Worm (Caenorhabditis elegans): ENCODE measurements around the gene swt-3.
"Not testable (repeated sequence)": the region's sequence is repeated elsewhere in the genome, so short reads cannot be mapped to it uniquely, and the experiment has no call there.

Gene swt-3

DNA sequence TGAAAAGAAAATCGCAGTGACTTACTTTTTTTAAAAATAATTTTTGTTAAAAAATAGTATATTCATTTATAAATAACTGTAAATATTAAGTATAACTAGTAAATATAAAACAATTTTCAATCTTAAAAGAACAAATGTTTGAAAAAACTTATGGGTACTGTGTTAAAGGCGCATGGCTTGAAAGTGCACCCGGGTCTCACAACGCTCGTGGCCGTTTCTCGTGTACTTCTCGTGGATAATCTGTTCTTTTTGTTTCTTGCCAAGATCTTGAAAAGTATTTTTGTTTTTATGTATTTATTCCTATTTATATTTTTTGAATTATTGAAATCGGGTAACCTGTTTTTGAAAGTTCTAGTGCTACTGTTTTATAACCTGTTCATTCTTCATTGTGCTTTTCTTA is 14.4 kb downstream of the swt-3 start:
- TF ChIP-seq pes-1 (GFP tag; IDR thresholded peaks at IDR 0.05) (no peak), ets-7 (tag; optimal IDR thresholded peaks at IDR 0.05) (no peak), ceh-13 (GFP tag; optimal IDR thresholded peaks at IDR 0.05) (no peak), tbx-37 (GFP tag; conservative IDR thresholded peaks at IDR 0.05) (no peak), hmbx-1 (tag; optimal IDR thresholded peaks at IDR 0.05) (no peak), ceh-36 (tag; optimal IDR thresholded peaks at IDR 0.05) (no peak), sea-1 (GFP tag; conservative IDR thresholded peaks at IDR 0.05) (no peak), hnd-1 (tag; optimal IDR thresholded peaks at IDR 0.05) (no peak), flt-1 (GFP tag; IDR thresholded peaks at IDR 0.05) (no peak), ama-1 (optimal IDR thresholded peaks at IDR 0.05) (no peak), B0310.2 (tag; optimal IDR thresholded peaks at IDR 0.05) (no peak), F13C5.2 (tag; optimal IDR thresholded peaks at IDR 0.05) (no peak), tra-4 (tag; optimal IDR thresholded peaks at IDR 0.05) (no peak), hmg-4 (GFP tag; optimal IDR thresholded peaks at IDR 0.05) (no peak), scrt-1 (GFP tag; IDR thresholded peaks at IDR 0.05) (no peak), aly-1 (tag; optimal IDR thresholded peaks at IDR 0.05) (no peak), tbx-11 (GFP tag; IDR thresholded peaks at IDR 0.05) (no peak)

DNA sequence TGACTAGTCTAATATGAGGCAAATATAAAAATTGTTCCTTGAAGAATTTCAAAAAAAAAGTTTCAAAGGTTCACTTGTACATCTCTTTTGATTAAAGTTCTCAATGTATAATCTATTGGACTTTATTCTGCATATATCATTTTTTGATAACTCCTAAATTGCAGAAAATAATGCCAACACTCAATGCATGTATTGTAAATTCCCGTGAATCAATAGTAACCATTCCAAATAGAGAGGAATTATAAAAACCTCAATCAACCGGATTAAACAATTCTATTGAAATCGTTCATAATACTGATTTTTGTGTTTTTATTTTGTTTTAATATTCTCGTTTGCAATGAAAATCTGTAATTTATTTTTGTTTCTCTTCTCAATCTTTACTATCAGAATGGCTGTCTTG is 15.4 kb downstream of the swt-3 start, which contains the start of gene T25B9.12:
T25B9.12 (plus strand) TSS at position 301 of the 400 bp plus-strand sequence.
- no peak for TF ChIP-seq ets-7 (tag; optimal IDR thresholded peaks at IDR 0.05)
- no peak for TF ChIP-seq tbx-37 (GFP tag; conservative IDR thresholded peaks at IDR 0.05)
- TF ChIP-seq ceh-13 (GFP tag; optimal IDR thresholded peaks at IDR 0.05), result no peak
- TF ChIP-seq flt-1 (GFP tag; IDR thresholded peaks at IDR 0.05), result no peak
- no peak for TF ChIP-seq hmbx-1 (tag; optimal IDR thresholded peaks at IDR 0.05)
- no peak for TF ChIP-seq hmg-4 (GFP tag; optimal IDR thresholded peaks at IDR 0.05)
- no peak for TF ChIP-seq tra-4 (tag; optimal IDR thresholded peaks at IDR 0.05)
- TF ChIP-seq tbx-11 (GFP tag; IDR thresholded peaks at IDR 0.05), result no peak
- TF ChIP-seq scrt-1 (GFP tag; IDR thresholded peaks at IDR 0.05), result no peak

DNA sequence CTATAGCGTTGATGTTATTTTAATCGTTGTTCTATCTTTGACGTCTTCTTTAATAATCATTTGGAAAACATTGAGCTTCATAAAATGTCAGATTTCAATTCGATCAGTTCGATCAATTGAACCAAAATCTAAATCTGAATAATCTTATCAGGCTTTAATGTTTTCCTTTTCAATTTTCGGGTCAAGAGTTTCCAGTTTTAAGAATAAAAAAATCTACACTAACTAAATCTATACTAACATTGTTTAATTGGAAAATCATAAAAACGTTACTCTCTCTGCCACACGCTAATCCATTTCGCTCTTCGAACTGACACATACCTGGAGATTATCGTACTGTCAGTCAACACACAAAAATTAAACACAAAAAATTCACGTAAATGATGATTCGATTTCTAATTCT is 16.3 kb downstream of the swt-3 start, which contains the start of gene T25B9.11:
T25B9.11 (plus strand) TSS at position 301 of the 400 bp plus-strand sequence.
- TF ChIP-seq B0310.2 (tag; optimal IDR thresholded peaks at IDR 0.05), result no peak
- no peak for TF ChIP-seq ets-7 (tag; optimal IDR thresholded peaks at IDR 0.05)
- no peak for TF ChIP-seq aly-1 (tag; optimal IDR thresholded peaks at IDR 0.05)
- no peak for TF ChIP-seq flt-1 (GFP tag; IDR thresholded peaks at IDR 0.05)
- no peak for TF ChIP-seq hmg-4 (GFP tag; optimal IDR thresholded peaks at IDR 0.05)
- no peak for TF ChIP-seq ceh-36 (tag; optimal IDR thresholded peaks at IDR 0.05)
- TF ChIP-seq hnd-1 (tag; optimal IDR thresholded peaks at IDR 0.05), result no peak
- no peak for TF ChIP-seq ama-1 (optimal IDR thresholded peaks at IDR 0.05)
- no peak for TF ChIP-seq hmbx-1 (tag; optimal IDR thresholded peaks at IDR 0.05)
- no peak for TF ChIP-seq tbx-11 (GFP tag; IDR thresholded peaks at IDR 0.05)
- TF ChIP-seq pes-1 (GFP tag; IDR thresholded peaks at IDR 0.05), result no peak
- TF ChIP-seq sea-1 (GFP tag; conservative IDR thresholded peaks at IDR 0.05), result no peak

DNA sequence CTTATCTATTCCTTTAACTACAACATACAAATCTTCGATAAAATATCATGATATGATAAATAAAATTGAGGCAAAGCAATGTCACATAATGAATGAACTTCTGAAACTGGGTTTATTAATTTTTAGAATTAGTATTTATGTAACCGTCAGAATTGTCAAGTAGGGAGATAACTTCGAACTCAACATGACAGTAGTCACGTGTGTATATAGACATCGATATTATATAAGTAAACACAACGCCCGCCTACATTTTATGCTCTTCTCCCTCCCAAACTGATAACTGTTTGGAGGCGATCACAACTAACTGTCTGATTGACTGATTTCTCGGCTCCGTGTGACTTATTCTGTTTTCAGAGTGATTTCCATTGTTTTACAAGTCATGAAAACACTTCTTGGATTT is 19.1 kb downstream of the swt-3 start, which contains the start of gene ugt-54:
ugt-54 (plus strand) TSS at position 355 of the 400 bp plus-strand sequence.
- TF ChIP-seq ama-1 (optimal IDR thresholded peaks at IDR 0.05) (no peak), ets-7 (tag; optimal IDR thresholded peaks at IDR 0.05) (no peak), scrt-1 (GFP tag; IDR thresholded peaks at IDR 0.05) (no peak), pes-1 (GFP tag; IDR thresholded peaks at IDR 0.05) (no peak), tbx-37 (GFP tag; conservative IDR thresholded peaks at IDR 0.05) (no peak), aly-1 (tag; optimal IDR thresholded peaks at IDR 0.05) (no peak), ceh-13 (GFP tag; optimal IDR thresholded peaks at IDR 0.05) (no peak), tra-4 (tag; optimal IDR thresholded peaks at IDR 0.05) (no peak), B0310.2 (tag; optimal IDR thresholded peaks at IDR 0.05) (no peak), sea-1 (GFP tag; conservative IDR thresholded peaks at IDR 0.05) (no peak), hnd-1 (tag; optimal IDR thresholded peaks at IDR 0.05) (no peak), hmbx-1 (tag; optimal IDR thresholded peaks at IDR 0.05) (no peak), tbx-11 (GFP tag; IDR thresholded peaks at IDR 0.05) (no peak), flt-1 (GFP tag; IDR thresholded peaks at IDR 0.05) (no peak), hmg-4 (GFP tag; optimal IDR thresholded peaks at IDR 0.05) (no peak), F13C5.2 (tag; optimal IDR thresholded peaks at IDR 0.05) (no peak), ceh-36 (tag; optimal IDR thresholded peaks at IDR 0.05) (no peak)

DNA sequence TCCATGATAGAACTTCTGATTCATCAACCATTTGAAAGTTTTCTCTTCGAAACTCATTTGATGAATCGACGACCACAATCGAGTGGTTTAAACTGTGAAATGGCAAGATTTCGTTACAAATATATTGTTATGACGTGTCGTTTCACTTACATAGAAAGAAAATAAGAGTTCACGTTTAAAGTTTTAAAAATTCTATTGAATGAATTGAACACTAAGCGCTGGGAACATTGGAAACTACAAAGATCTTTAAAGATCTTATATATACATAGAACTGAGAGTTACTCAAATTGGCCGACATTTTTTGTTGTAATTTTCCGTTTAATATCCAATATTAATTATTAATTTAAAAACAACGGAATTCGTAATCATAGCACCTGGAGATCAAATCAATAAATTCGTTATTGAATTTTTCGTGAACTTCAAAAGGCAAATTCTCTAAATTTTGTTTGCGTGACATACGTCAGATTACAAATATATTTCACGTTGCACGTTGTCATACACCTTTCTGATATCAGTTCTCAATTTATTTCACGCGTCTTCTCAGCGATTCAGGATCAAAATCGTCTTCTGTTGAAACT is 22.8 kb downstream of the swt-3 start, which contains the start of the genes T25B9.4 and T25B9.6:
T25B9.4 (minus strand) TSS at position 101 of the 578 bp plus-strand sequence.
T25B9.6 (plus strand) TSS at position 528 of the 578 bp plus-strand sequence.
- TF ChIP-seq hmbx-1 (tag; optimal IDR thresholded peaks at IDR 0.05) (no peak), ets-7 (tag; optimal IDR thresholded peaks at IDR 0.05) (no peak), aly-1 (tag; optimal IDR thresholded peaks at IDR 0.05) (no peak), ceh-13 (GFP tag; optimal IDR thresholded peaks at IDR 0.05) (no peak), tra-4 (tag; optimal IDR thresholded peaks at IDR 0.05) (no peak), tbx-37 (GFP tag; conservative IDR thresholded peaks at IDR 0.05) (no peak), B0310.2 (tag; optimal IDR thresholded peaks at IDR 0.05) (no peak), tbx-11 (GFP tag; IDR thresholded peaks at IDR 0.05) (no peak), ama-1 (optimal IDR thresholded peaks at IDR 0.05) (no peak), hnd-1 (tag; optimal IDR thresholded peaks at IDR 0.05) (no peak), flt-1 (GFP tag; IDR thresholded peaks at IDR 0.05) (no peak), sea-1 (GFP tag; conservative IDR thresholded peaks at IDR 0.05) (no peak), hmg-4 (GFP tag; optimal IDR thresholded peaks at IDR 0.05) (no peak), ceh-36 (tag; optimal IDR thresholded peaks at IDR 0.05) (no peak), pes-1 (GFP tag; IDR thresholded peaks at IDR 0.05) (no peak), scrt-1 (GFP tag; IDR thresholded peaks at IDR 0.05) (no peak), F13C5.2 (tag; optimal IDR thresholded peaks at IDR 0.05) (no peak)

DNA sequence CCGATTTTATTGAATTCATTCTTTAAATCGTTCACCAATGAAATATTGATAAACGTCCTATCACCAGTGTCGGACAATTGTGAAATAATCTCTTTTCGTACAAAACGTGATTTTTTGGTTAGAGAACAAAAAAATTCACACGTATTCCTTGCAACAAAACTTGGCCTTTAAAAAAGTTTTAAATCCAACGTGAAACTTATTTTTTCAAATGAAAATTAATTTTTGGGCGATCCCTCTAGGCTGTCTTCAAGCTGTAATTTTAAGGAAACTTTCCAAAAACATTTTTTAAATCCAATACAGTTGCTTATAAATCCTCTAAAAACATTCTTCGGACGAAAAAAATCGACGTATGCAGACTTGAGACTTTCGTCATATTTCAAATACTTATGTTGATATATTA is 25.8 kb downstream of the swt-3 start, which contains the start of gene T25B9.5:
T25B9.5 (minus strand) TSS at position 101 of the 400 bp plus-strand sequence.
- no peak for TF ChIP-seq B0310.2 (tag; optimal IDR thresholded peaks at IDR 0.05)

DNA sequence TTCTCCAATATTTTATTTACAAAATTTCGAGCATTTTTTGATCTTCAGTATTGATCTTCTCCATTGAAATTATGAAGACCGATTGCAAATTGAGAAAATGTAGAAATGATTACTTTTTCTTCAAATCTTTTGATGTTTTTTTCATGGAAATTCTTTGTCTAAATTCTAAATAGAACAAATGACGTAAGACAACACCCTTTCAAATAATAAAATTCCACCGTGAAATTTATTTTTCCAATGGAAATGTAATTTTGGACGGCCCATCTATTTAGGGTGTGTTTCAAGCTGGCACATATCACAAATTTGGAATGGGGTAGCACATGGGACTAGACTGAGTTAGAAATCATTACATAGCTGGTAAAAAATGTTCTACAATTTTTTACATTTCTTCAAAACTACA is 28.7 kb downstream of the swt-3 start, which contains the start of gene T25B9.2:
T25B9.2 (minus strand) TSS at position 101 of the 400 bp plus-strand sequence.
- not testable (repeated sequence) for TF ChIP-seq ama-1 (optimal IDR thresholded peaks at IDR 0.05); pes-1 (GFP tag; IDR thresholded peaks at IDR 0.05); hmg-4 (GFP tag; optimal IDR thresholded peaks at IDR 0.05)
